Fruit fly (Drosophila melanogaster): ENCODE results near the gene CG15172.

CG15172 gene

dm6 chr2L:19009130-19009529 is 13.1 kb upstream of the CG15172 start, which contains the start of gene RpL30 (continued):
- TF ChIP-seq Rfx (GFP tag; IDR thresholded peaks at IDR 0.05) (peak; percentile 93), Optix (GFP tag; IDR thresholded peaks at IDR 0.05) (peak; percentile 80), HLH54F (GFP tag; optimal IDR thresholded peaks at IDR 0.05) (peak; percentile 88), trh (GFP tag; optimal IDR thresholded peaks at IDR 0.05) (peak; percentile 80), dati (GFP tag; IDR thresholded peaks at IDR 0.05) (peak; percentile 65), Pdp1 (GFP tag; optimal IDR thresholded peaks at IDR 0.05) (peak; percentile 70 to 92), CG17359 (tag; optimal IDR thresholded peaks at IDR 0.05) (peak; percentile 88), fd96Cb (tag; optimal IDR thresholded peaks at IDR 0.05) (peak; percentile 51), tap (tag; optimal IDR thresholded peaks at IDR 0.05) (peak; percentile 77), slp2 (GFP tag; optimal IDR thresholded peaks at IDR 0.05) (peak; percentile 84), Nf-YA (GFP tag; IDR thresholded peaks at IDR 0.05) (peak; percentile 79; the same call in 1 of the 2 replicates), CG9437 (GFP tag; optimal IDR thresholded peaks at IDR 0.05) (peak; percentile 67), Ets97D (GFP tag; optimal IDR thresholded peaks at IDR 0.05) (peak; percentile 100), CG6854 (GFP tag; optimal IDR thresholded peaks at IDR 0.05) (peak; percentile 95), Scr (GFP tag; IDR thresholded peaks at IDR 0.05; ENCODE audit: partially characterized antibody) (peak; percentile 65), az2 (GFP tag; optimal IDR thresholded peaks at IDR 0.05) (peak; percentile 79), Fer1 (GFP tag; optimal IDR thresholded peaks at IDR 0.05) (peak; percentile 97), mld (GFP tag; IDR thresholded peaks at IDR 0.05; ENCODE audit: partially characterized antibody) (no peak), NFAT (GFP tag; IDR thresholded peaks at IDR 0.05) (peak; percentile 86), cwo (GFP tag; optimal IDR thresholded peaks at IDR 0.05) (peak; percentile 79), zf30C (GFP tag; optimal IDR thresholded peaks at IDR 0.05) (peak; percentile 54), nerfin-2 (GFP tag; IDR thresholded peaks at IDR 0.05; ENCODE audit: partially characterized antibody) (no peak), MBD-R2 (GFP tag; IDR thresholded peaks at IDR 0.05) (peak; percentile 77), CrebB (tag; optimal IDR thresholded peaks at IDR 0.05) (peak; percentile 95), odd (GFP tag; optimal IDR thresholded peaks at IDR 0.05) (peak; percentile 96), bab2 (GFP tag; optimal IDR thresholded peaks at IDR 0.05) (peak; percentile 69), CG4854 (GFP tag; optimal IDR thresholded peaks at IDR 0.05) (peak; percentile 98), Drgx (GFP tag; IDR thresholded peaks at IDR 0.05) (peak; percentile 60), CG6765 (GFP tag; optimal IDR thresholded peaks at IDR 0.05) (peak; percentile 97), CG30431 (GFP tag; optimal IDR thresholded peaks at IDR 0.05) (peak; percentile 79), CG13894 (tag; optimal IDR thresholded peaks at IDR 0.05) (peak; percentile 92), sd (tag; optimal IDR thresholded peaks at IDR 0.05) (peak; percentile 88), CG10462 (GFP tag; optimal IDR thresholded peaks at IDR 0.05) (peak; percentile 77), CG3065 (GFP tag; optimal IDR thresholded peaks at IDR 0.05) (peak; percentile 81), CG3407 (GFP tag; optimal IDR thresholded peaks at IDR 0.05) (peak; percentile 90), sr (GFP tag; IDR thresholded peaks at IDR 0.05) (peak; percentile 89), dmrt99B (tag; optimal IDR thresholded peaks at IDR 0.05) (peak; percentile 76), CG7745 (tag; optimal IDR thresholded peaks at IDR 0.05) (peak; percentile 71), CG15514 (GFP tag; optimal IDR thresholded peaks at IDR 0.05) (peak; percentile 96), lmd (GFP tag; IDR thresholded peaks at IDR 0.05) (peak; percentile 72), CG13296 (GFP tag; optimal IDR thresholded peaks at IDR 0.05) (peak; percentile 94), Dbx (GFP tag; IDR thresholded peaks at IDR 0.05) (peak; percentile 94), CG32767 (GFP tag; IDR thresholded peaks at IDR 0.05) (peak; percentile 56), CG11398 (GFP tag; optimal IDR thresholded peaks at IDR 0.05) (peak; percentile 94), MESR4 (GFP tag; optimal IDR thresholded peaks at IDR 0.05) (peak; percentile 100), CoRest (tag; optimal IDR thresholded peaks at IDR 0.05) (peak; percentile 82), Hsf (GFP tag; optimal IDR thresholded peaks at IDR 0.05) (peak; percentile 88), ci (GFP tag; IDR thresholded peaks at IDR 0.05) (peak; percentile 99), CG10366 (GFP tag; IDR thresholded peaks at IDR 0.05) (peak; percentile 75), salm (tag; optimal IDR thresholded peaks at IDR 0.05) (peak; percentile 92), luna (GFP tag; optimal IDR thresholded peaks at IDR 0.05) (peak; percentile 93)
